Worm (Caenorhabditis elegans): ENCODE results near the gene Y54G2A.26.

- TF ChIP-seq him-1 (tag; optimal IDR thresholded peaks at IDR 0.05) (no peak), nfya-1 (tag; optimal IDR thresholded peaks at IDR 0.05; ENCODE audit: borderline replicate concordance, insufficient read depth) (no peak), aptf-2 (GFP tag; conservative IDR thresholded peaks at IDR 0.05) (no peak), madf-6 (GFP tag; IDR thresholded peaks at IDR 0.05) (no peak), F10E7.11 (tag; optimal IDR thresholded peaks at IDR 0.05) (no peak), ama-1 (optimal IDR thresholded peaks at IDR 0.05) (no peak), ama-1 (GFP tag; optimal IDR thresholded peaks at IDR 0.05) (no peak)
Measured at ce11 chrIV:3019438-3019837, 24.2 kb upstream of the Y54G2A.26 start, which contains the start of gene lin-22.
